Fruit fly (Drosophila melanogaster): ENCODE measurements around the gene yem.
A peak's percentile ranks its signal among the peaks of the same experiment; 100 is the strongest.

yem gene

DNA sequence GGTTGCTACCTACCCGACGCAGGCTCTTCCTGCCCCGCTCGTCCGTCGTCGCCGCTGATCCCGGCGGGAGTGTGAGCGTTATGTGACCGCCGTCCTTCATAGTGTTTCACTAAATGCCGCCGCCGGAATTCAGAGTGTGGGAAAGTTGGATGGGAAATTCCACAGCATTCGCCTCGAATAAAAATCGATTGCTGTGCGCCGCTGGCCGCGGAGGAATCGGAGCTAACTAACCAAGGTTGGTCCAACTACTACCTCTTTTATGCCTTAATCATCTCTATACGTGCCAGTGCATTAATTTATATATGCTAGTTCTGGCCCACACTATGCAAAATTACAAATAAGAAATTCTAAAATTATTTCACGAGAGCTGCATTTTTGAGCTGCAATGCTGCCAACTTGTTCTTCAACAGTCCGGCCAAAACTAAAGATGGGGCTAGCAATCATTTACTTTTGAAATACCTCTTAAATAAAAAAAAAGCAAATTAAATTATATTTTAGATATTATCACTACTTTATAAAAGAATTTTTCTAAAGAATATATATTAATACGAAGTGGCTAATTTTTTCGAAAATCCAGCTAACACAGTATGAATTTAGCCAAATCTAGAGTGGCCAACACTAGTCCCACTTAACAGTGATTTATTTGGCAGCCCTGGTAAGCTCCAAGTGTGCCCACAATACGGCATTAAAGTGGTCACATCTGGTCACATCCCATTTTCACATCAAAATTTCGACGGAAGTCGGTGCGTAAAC, 10.1 kb downstream of the yem start, which contains the start of the genes alpha-Man-Ib and Pdhb (continued):
- no peak for TF ChIP-seq nerfin-2 (GFP tag; IDR thresholded peaks at IDR 0.05; ENCODE audit: partially characterized antibody)
- TF ChIP-seq croc (GFP tag; conservative IDR thresholded peaks at IDR 0.05) = peak; percentile 67
- no peak for TF ChIP-seq CG4360 (GFP tag; IDR thresholded peaks at IDR 0.05)
- peak; percentile 72 for TF ChIP-seq CG33557 (GFP tag; optimal IDR thresholded peaks at IDR 0.05)
- TF ChIP-seq rib (GFP tag; IDR thresholded peaks at IDR 0.05) = peak; percentile 36; the same call in 1 of the 2 replicates
- peak; percentile 74 for TF ChIP-seq mam (GFP tag; optimal IDR thresholded peaks at IDR 0.05)
- TF ChIP-seq CG10979 (tag; optimal IDR thresholded peaks at IDR 0.05) = peak; percentile 67
- no peak for TF ChIP-seq dimm (GFP tag; IDR thresholded peaks at IDR 0.05)
- peak; percentile 65 for TF ChIP-seq CG4730 (GFP tag; IDR thresholded peaks at IDR 0.05)
- peak; percentile 71 for TF ChIP-seq CG4328 (GFP tag; optimal IDR thresholded peaks at IDR 0.05)
- peak; percentile 81 for TF ChIP-seq CG11085 (GFP tag; IDR thresholded peaks at IDR 0.05)
- no peak for TF ChIP-seq Vsx1 (GFP tag; optimal IDR thresholded peaks at IDR 0.05)
- TF ChIP-seq lmd (GFP tag; IDR thresholded peaks at IDR 0.05) = peak; percentile 82
- TF ChIP-seq Mes4 (GFP tag; optimal IDR thresholded peaks at IDR 0.05) = no peak
- TF ChIP-seq CG6175 (GFP tag; IDR thresholded peaks at IDR 0.05) = peak; percentile 67; the same call in 1 of the 3 replicates
- TF ChIP-seq nau (GFP tag; optimal IDR thresholded peaks at IDR 0.05) = no peak
- TF ChIP-seq CG8765 (GFP tag; IDR thresholded peaks at IDR 0.05) = peak; percentile 71
- no peak for TF ChIP-seq NK7.1 (GFP tag; optimal IDR thresholded peaks at IDR 0.05)
- TF ChIP-seq Aef1 (GFP tag; IDR thresholded peaks at IDR 0.05) = peak; percentile 82
- TF ChIP-seq Atf3 (GFP tag; optimal IDR thresholded peaks at IDR 0.05) = no peak
- no peak for TF ChIP-seq ash1 (GFP tag; optimal IDR thresholded peaks at IDR 0.05)
- peak; percentile 84 for TF ChIP-seq nerfin-1 (tag; optimal IDR thresholded peaks at IDR 0.05)
- TF ChIP-seq Doc2 (GFP tag; IDR thresholded peaks at IDR 0.05) = no peak
- peak; percentile 82 for TF ChIP-seq CG10267 (tag; optimal IDR thresholded peaks at IDR 0.05)
- no peak for TF ChIP-seq tx (GFP tag; optimal IDR thresholded peaks at IDR 0.05)
- TF ChIP-seq Dref (GFP tag; IDR thresholded peaks at IDR 0.05) = peak; percentile 51
- TF ChIP-seq NC2α (GFP tag; optimal IDR thresholded peaks at IDR 0.05) = no peak
- peak; percentile 17 for TF ChIP-seq CG7987 (GFP tag; optimal IDR thresholded peaks at IDR 0.05)
- TF ChIP-seq Dbx (GFP tag; IDR thresholded peaks at IDR 0.05) = peak; percentile 88
- TF ChIP-seq CG15073 (GFP tag; optimal IDR thresholded peaks at IDR 0.05) = peak; percentile 29
- no peak for TF ChIP-seq Poxn (GFP tag; IDR thresholded peaks at IDR 0.05)
- peak; percentile 62; the same call in 2 of the 3 replicates for TF ChIP-seq CG14050 (GFP tag; IDR thresholded peaks at IDR 0.05)
- TF ChIP-seq dpn (GFP tag; optimal IDR thresholded peaks at IDR 0.05) = peak; percentile 30 to 82
- peak; percentile 80 for TF ChIP-seq lilli (GFP tag; optimal IDR thresholded peaks at IDR 0.05)
- no peak for TF ChIP-seq bigmax (GFP tag; optimal IDR thresholded peaks at IDR 0.05)
- no peak for TF ChIP-seq Dfd (GFP tag; optimal IDR thresholded peaks at IDR 0.05)
- TF ChIP-seq Hr78 (GFP tag; optimal IDR thresholded peaks at IDR 0.05) = peak in 1 of 2 experiments; percentile 13
- no peak for TF ChIP-seq CG12769 (tag; optimal IDR thresholded peaks at IDR 0.05)
- peak; percentile 5 for TF ChIP-seq Camta (GFP tag; optimal IDR thresholded peaks at IDR 0.05)
- no peak for TF ChIP-seq pb (GFP tag; optimal IDR thresholded peaks at IDR 0.05)
- peak; percentile 69 for TF ChIP-seq CG13123 (GFP tag; optimal IDR thresholded peaks at IDR 0.05)
- TF ChIP-seq CG17361 (GFP tag; IDR thresholded peaks at IDR 0.05) = peak; percentile 11
- peak; percentile 80 for TF ChIP-seq CG16815 (GFP tag; optimal IDR thresholded peaks at IDR 0.05)
- 0 out of 2 replicates have a peak, but pooled peaks have one; percentile 34 for TF ChIP-seq chm (GFP tag; IDR thresholded peaks at IDR 0.05)
- TF ChIP-seq CG1792 (GFP tag; optimal IDR thresholded peaks at IDR 0.05) = no peak
- TF ChIP-seq CG17385 (GFP tag; optimal IDR thresholded peaks at IDR 0.05) = peak; percentile 64
- no peak for TF ChIP-seq CTCF (GFP tag; optimal IDR thresholded peaks at IDR 0.05)
- TF ChIP-seq so (GFP tag; IDR thresholded peaks at IDR 0.05) = peak; percentile 49; the same call in 1 of the 3 replicates
- TF ChIP-seq kni (GFP tag; optimal IDR thresholded peaks at IDR 0.05) = no peak
- peak; percentile 97 for TF ChIP-seq onecut (GFP tag; IDR thresholded peaks at IDR 0.05)
- TF ChIP-seq hb (GFP tag; IDR thresholded peaks at IDR 0.05; ENCODE audit: partially characterized antibody) = no peak

Measured in whole organism, embryonic.